Worm (Caenorhabditis elegans) whole organism, L3 larva: ENCODE data around the gene F13B12.1.

Experiments used
- ZK546.5 ChIP-seq: sonication (generic microtip); optimal IDR thresholded peaks from 2 replicates; lab custom pipeline; 2017; ENCODE audit warnings: missing biosample characterization, missing genetic modification characterization
- ceh-82 ChIP-seq: fragments of 150-350 bp; optimal IDR thresholded peaks from 2 replicates; lab custom pipeline; 2014; ENCODE audit warnings: missing biosample characterization, missing genetic modification characterization
- ceh-9 ChIP-seq: sonication (generic microtip); optimal IDR thresholded peaks from 2 replicates; lab custom pipeline; 2018; ENCODE audit warnings: missing biosample characterization, missing genetic modification characterization
- egl-27 ChIP-seq: sonication (generic microtip); optimal IDR thresholded peaks from 4 replicates; lab custom pipeline; 2017; ENCODE audit warnings: missing biosample characterization, missing genetic modification reagents, missing genetic modification characterization
- fos-1 ChIP-seq: fragments of 150-350 bp; optimal IDR thresholded peaks from 2 replicates; lab custom pipeline; 2014; ENCODE audit warnings: missing biosample characterization, missing genetic modification characterization
- lin-39 ChIP-seq: fragments of 150-350 bp; optimal IDR thresholded peaks from 2 replicates; lab custom pipeline; 2018; ENCODE audit warnings: missing biosample characterization, missing genetic modification reagents, missing genetic modification characterization
- nhr-237 ChIP-seq: fragments of 150-350 bp; optimal IDR thresholded peaks from 2 replicates; lab custom pipeline; 2014; ENCODE audit warnings: missing biosample characterization, missing genetic modification characterization
- nhr-76 ChIP-seq: fragments of 150-350 bp; sonication (generic microtip); optimal IDR thresholded peaks from 5 replicates; lab custom pipeline; 2014; ENCODE audit warnings: missing biosample characterization, missing genetic modification characterization
- pha-4 ChIP-seq: fragments of 150-350 bp; optimal IDR thresholded peaks from 2 replicates; lab custom pipeline; 2014; ENCODE audit warnings: missing biosample characterization, missing genetic modification reagents, missing genetic modification characterization
- skn-1 ChIP-seq: fragments of 150-350 bp; optimal IDR thresholded peaks from 2 replicates; lab custom pipeline; 2014; ENCODE audit warnings: missing biosample characterization, missing genetic modification characterization
- unc-62 ChIP-seq: fragments of 150-350 bp; sonication (generic microtip); optimal IDR thresholded peaks from 4 replicates; lab custom pipeline; 2014; ENCODE audit warnings: missing biosample characterization, missing genetic modification reagents, missing genetic modification characterization

ce11 chrIV:10472478-10472877 is 48.0 kb upstream of the F13B12.1 start, which contains the start of gene bgnt-1.1:
- TF ChIP-seq fos-1 (tag; lab: Kevin White, UChicago) (no peak), ceh-82 (no peak), pha-4 (tag; lab: Kevin White, UChicago) (no peak), unc-62 (GFP tag; lab: Kevin White, UChicago) (no peak), nhr-76 (no peak), ZK546.5 (tag; lab: Kevin White, UChicago) (no peak), egl-27 (tag; lab: Kevin White, UChicago) (no peak), skn-1 (tag; lab: Kevin White, UChicago) (no peak), ceh-9 (tag; lab: Kevin White, UChicago) (no peak), lin-39 (tag; lab: Kevin White, UChicago) (no peak), nhr-237 (tag; lab: Kevin White, UChicago) (no peak)
